Worm (Caenorhabditis elegans): ENCODE results near the gene nipa-1.
A peak's percentile ranks its signal among the peaks of the same experiment; 100 is the strongest.

ce11 chrIII:3116969-3117368 lies 10.0 kb downstream of the nipa-1 start:
- no peak for TF ChIP-seq ama-1 (optimal IDR thresholded peaks at IDR 0.05)
- TF ChIP-seq unc-39 (tag; optimal IDR thresholded peaks at IDR 0.05) = no peak
- TF ChIP-seq lin-39 (tag; optimal IDR thresholded peaks at IDR 0.05) = no peak
- TF ChIP-seq fos-1 (tag; optimal IDR thresholded peaks at IDR 0.05) = peak; percentile 92
- no peak for TF ChIP-seq nhr-237 (tag; optimal IDR thresholded peaks at IDR 0.05)
- no peak for TF ChIP-seq ceh-82 (tag; optimal IDR thresholded peaks at IDR 0.05)
- TF ChIP-seq aly-2 (tag; optimal IDR thresholded peaks at IDR 0.05) = no peak
- no peak for TF ChIP-seq elt-1 (tag; optimal IDR thresholded peaks at IDR 0.05)
- no peak for TF ChIP-seq unc-62 (GFP tag; optimal IDR thresholded peaks at IDR 0.05)
- no peak for TF ChIP-seq nhr-11 (tag; optimal IDR thresholded peaks at IDR 0.05)
